Worm (Caenorhabditis elegans) whole organism, L4 larva: ENCODE data around the gene cup-15.

Experiments
- D1046.2 ChIP-seq: fragments of 200-800 bp; sonication (Bioruptor generic); IDR thresholded peaks from 2 replicates; pipeline ENCODE4 v1.3.6; 2022; ENCODE audit warnings: missing genetic modification characterization, missing compliant biosample characterization
- R02D3.7 ChIP-seq: fragments of 150-350 bp; sonication (generic microtip); optimal IDR thresholded peaks from 3 replicates; lab custom pipeline; 2014; ENCODE audit warnings: missing biosample characterization, missing genetic modification characterization
- T20F7.1 ChIP-seq: fragments of 200-800 bp; sonication (Bioruptor generic); optimal IDR thresholded peaks from 2 replicates; lab custom pipeline; 2018; ENCODE audit warnings: mild to moderate bottlenecking, missing genetic modification characterization, missing compliant biosample characterization
- Y48G9A.11 ChIP-seq: fragments of 200-800 bp; sonication (Bioruptor generic); IDR thresholded peaks from 2 replicates; pipeline ENCODE4 v1.3.6; 2022; ENCODE audit warnings: missing genetic modification reagents, missing genetic modification characterization, missing compliant biosample characterization
- ZK337.2 ChIP-seq: fragments of 200-800 bp; sonication (Bioruptor generic); IDR thresholded peaks from 2 replicates; pipeline ENCODE4 v1.3.6; 2022; ENCODE audit warnings: missing genetic modification reagents, missing genetic modification characterization, missing compliant biosample characterization
- ZK546.5 ChIP-seq, 2 experiments: sonication (generic microtip); optimal IDR thresholded peaks; 2 replicates each; lab custom pipeline; 2017; ENCODE audit warnings: missing biosample characterization in 2 of 2, missing genetic modification characterization in 2 of 2
- aha-1 ChIP-seq: fragments of 150-350 bp; peaks from one replicate; lab custom pipeline; 2014; ENCODE audit warnings: missing biosample characterization, missing genetic modification characterization
- ceh-20 ChIP-seq: fragments of 200-800 bp; sonication (Bioruptor generic); IDR thresholded peaks from 2 replicates; pipeline ENCODE4 v1.3.6; 2022; ENCODE audit warnings: missing genetic modification reagents, missing genetic modification characterization, missing compliant biosample characterization
- ceh-82 ChIP-seq: sonication (generic microtip); optimal IDR thresholded peaks from 2 replicates; lab custom pipeline; 2017; ENCODE audit warnings: missing biosample characterization, missing genetic modification characterization
- ces-1 ChIP-seq: fragments of 150-350 bp; sonication (generic microtip); optimal IDR thresholded peaks from 4 replicates; lab custom pipeline; 2014; ENCODE audit warnings: missing biosample characterization, missing genetic modification reagents, missing genetic modification characterization
- daf-16 ChIP-seq, 3 experiments: sonication (generic microtip); optimal IDR thresholded peaks; 2 replicates each; lab custom pipeline; 2016 to 2017; ENCODE audit warnings: missing genetic modification characterization in 3 of 3, missing genetic modification reagents in 3 of 3, mild to moderate bottlenecking in 2 of 3, missing compliant biosample characterization in 2 of 3, missing biosample characterization in 1 of 3, moderate library complexity in 1 of 3
- daf-8 ChIP-seq: fragments of 200-800 bp; sonication (Bioruptor generic); IDR thresholded peaks from 2 replicates; pipeline ENCODE4 v1.3.6; 2022; ENCODE audit warnings: missing genetic modification characterization, missing compliant biosample characterization
- fos-1 ChIP-seq: fragments of 150-350 bp; optimal IDR thresholded peaks from 2 replicates; lab custom pipeline; 2014; ENCODE audit warnings: missing biosample characterization, missing genetic modification characterization
- hif-1 ChIP-seq, 2 experiments: sonication (generic microtip); optimal IDR thresholded peaks; 2 replicates each; lab custom pipeline; 2016 to 2017; ENCODE audit warnings: missing compliant biosample characterization in 2 of 2, missing genetic modification characterization in 2 of 2, missing genetic modification reagents in 2 of 2, missing genotype in 2 of 2, mild to moderate bottlenecking in 1 of 2
- hlh-30 ChIP-seq: sonication (generic microtip); optimal IDR thresholded peaks from 2 replicates; lab custom pipeline; 2017; ENCODE audit warnings: antibody characterized with exemption, mild to moderate bottlenecking, missing genetic modification characterization, missing compliant biosample characterization; ENCODE audit not compliant: insufficient read depth
- jun-1 ChIP-seq: fragments of 150-350 bp; optimal IDR thresholded peaks from 2 replicates; lab custom pipeline; 2014; ENCODE audit warnings: missing biosample characterization, missing genetic modification reagents, missing genetic modification characterization
- lin-13 ChIP-seq: fragments of 150-350 bp; optimal IDR thresholded peaks from 2 replicates; lab custom pipeline; 2014; ENCODE audit warnings: missing biosample characterization, missing genetic modification reagents, missing genetic modification characterization
- lin-39 ChIP-seq: fragments of 150-350 bp; optimal IDR thresholded peaks from 2 replicates; lab custom pipeline; 2014; ENCODE audit warnings: missing biosample characterization, missing genetic modification reagents, missing genetic modification characterization
- lir-3 ChIP-seq: sonication (generic microtip); optimal IDR thresholded peaks from 2 replicates; lab custom pipeline; 2016; ENCODE audit warnings: mild to moderate bottlenecking, missing genetic modification characterization, missing compliant biosample characterization
- lsy-2 ChIP-seq, 2 experiments: fragments of 150-350 bp in 1 of 2; sonication (generic microtip) in 1 of 2; optimal IDR thresholded peaks; 2 replicates each; lab custom pipeline; 2014 to 2017; ENCODE audit warnings: missing biosample characterization in 2 of 2, missing genetic modification characterization in 2 of 2
- mdl-1 ChIP-seq, 2 experiments: fragments of 150-350 bp in 1 of 2; sonication (generic microtip) in 1 of 2; optimal IDR thresholded peaks; 2 replicates each; lab custom pipeline; 2014 to 2017; ENCODE audit warnings: missing biosample characterization in 2 of 2, missing genetic modification characterization in 2 of 2
- mep-1 ChIP-seq: fragments of 150-350 bp; sonication (generic microtip); optimal IDR thresholded peaks from 3 replicates; lab custom pipeline; 2014; ENCODE audit warnings: missing biosample characterization, missing genetic modification characterization
- mes-2 ChIP-seq: sonication (generic microtip); optimal IDR thresholded peaks from 2 replicates; lab custom pipeline; 2016; ENCODE audit warnings: missing genotype, mild to moderate bottlenecking, missing genetic modification characterization, missing compliant biosample characterization; ENCODE audit not compliant: poor library complexity, severe bottlenecking
- mxl-2 ChIP-seq: fragments of 200-800 bp; sonication (Bioruptor generic); conservative IDR thresholded peaks from 2 replicates; pipeline ENCODE4 v1.3.6; 2022; ENCODE audit warnings: missing genetic modification reagents, missing genetic modification characterization, missing compliant biosample characterization
- mxl-3 ChIP-seq: fragments of 200-800 bp; sonication (Bioruptor generic); optimal IDR thresholded peaks from 2 replicates; lab custom pipeline; 2018; ENCODE audit warnings: mild to moderate bottlenecking, missing genetic modification characterization, missing compliant biosample characterization
- nhr-25 ChIP-seq: sonication (generic microtip); optimal IDR thresholded peaks from 2 replicates; lab custom pipeline; 2017; ENCODE audit warnings: missing genetic modification characterization, mild to moderate bottlenecking, missing compliant biosample characterization, antibody characterized with exemption, moderate library complexity, borderline replicate concordance; ENCODE audit not compliant: insufficient read depth
- nhr-41 ChIP-seq: fragments of 200-800 bp; sonication (Bioruptor generic); IDR thresholded peaks from 2 replicates; pipeline ENCODE4 v1.3.6; 2022; ENCODE audit warnings: missing genetic modification reagents, missing genetic modification characterization, missing compliant biosample characterization
- nhr-48 ChIP-seq: sonication (generic microtip); optimal IDR thresholded peaks from 2 replicates; lab custom pipeline; 2016; ENCODE audit warnings: mild to moderate bottlenecking, missing genetic modification characterization, missing compliant biosample characterization
- nhr-77 ChIP-seq: fragments of 150-350 bp; optimal IDR thresholded peaks from 2 replicates; lab custom pipeline; 2014; ENCODE audit warnings: missing biosample characterization, missing genetic modification characterization
- php-3 ChIP-seq: fragments of 200-800 bp; sonication (Bioruptor generic); IDR thresholded peaks from 2 replicates; pipeline ENCODE4 v1.3.6; 2022; ENCODE audit warnings: missing genetic modification reagents, missing genetic modification characterization, missing compliant biosample characterization
- skn-1 ChIP-seq: fragments of 150-350 bp; optimal IDR thresholded peaks from 2 replicates; lab custom pipeline; 2014; ENCODE audit warnings: missing biosample characterization, missing genetic modification characterization
- snpc-1.2 ChIP-seq: fragments of 200-800 bp; sonication (Bioruptor generic); IDR thresholded peaks from 2 replicates; pipeline ENCODE4 v1.3.6; 2022; ENCODE audit warnings: missing genetic modification reagents, missing genetic modification characterization, missing compliant biosample characterization
- snpc-4 ChIP-seq: fragments of 150-350 bp; optimal IDR thresholded peaks from 2 replicates; lab custom pipeline; 2014; ENCODE audit warnings: missing biosample characterization, missing genetic modification characterization
- spr-3 ChIP-seq: fragments of 200-800 bp; sonication (Bioruptor generic); optimal IDR thresholded peaks from 2 replicates; lab custom pipeline; 2018; ENCODE audit warnings: mild to moderate bottlenecking, missing genetic modification characterization, missing compliant biosample characterization
- tra-1 ChIP-seq: fragments of 200-800 bp; sonication (Bioruptor generic); IDR thresholded peaks from 2 replicates; pipeline ENCODE4 v1.3.6; 2022; ENCODE audit warnings: missing genetic modification reagents, missing genetic modification characterization, missing compliant biosample characterization
- ztf-11 ChIP-seq: fragments of 150-350 bp; optimal IDR thresholded peaks from 2 replicates; lab custom pipeline; 2014; ENCODE audit warnings: missing biosample characterization, missing genetic modification characterization

The cup-15 gene

DNA sequence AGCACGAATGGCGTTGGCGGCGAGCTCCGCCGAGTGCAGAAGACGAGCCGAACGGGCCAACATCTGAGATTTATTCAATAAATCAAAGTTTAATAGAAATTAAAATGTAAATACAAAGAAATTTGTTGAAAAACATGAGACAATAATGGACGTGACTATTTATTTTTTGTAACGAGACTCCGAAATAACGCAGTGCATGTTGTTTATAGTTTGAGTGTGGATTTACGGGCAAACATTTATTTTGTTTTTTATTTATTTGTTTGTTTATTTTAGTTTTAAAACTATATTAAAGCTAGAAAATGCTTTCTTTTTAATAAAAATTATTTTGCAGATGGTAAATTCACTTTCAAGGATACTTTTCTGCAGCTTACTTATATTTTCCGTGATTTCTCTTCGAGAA is at the start of gene cup-15, which contains the start of gene sdhb-1:
Gene cup-15, plus strand, starts transcription at position 332 of the 400 bp plus-strand sequence.
Gene sdhb-1, minus strand, starts transcription at position 63 of the 400 bp plus-strand sequence.
- TF ChIP-seq ceh-82 (tag; lab: Kevin White, UChicago) (no peak), jun-1 (tag; lab: Kevin White, UChicago) (no peak), R02D3.7 (tag; lab: Kevin White, UChicago) (peak; percentile 76), hif-1 (tag; optimal IDR thresholded peaks at IDR 0.05; lab: Kevin White, UChicago) (peak in 1 of 2 experiments; percentile 88), snpc-4 (tag; lab: Kevin White, UChicago) (no peak), hlh-30 (peak; percentile 25), skn-1 (tag; lab: Kevin White, UChicago) (no peak), nhr-25 (tag; lab: Kevin White, UChicago) (no peak), Y48G9A.11 (peak; percentile 73), aha-1 (tag; lab: Kevin White, UChicago) (no peak), nhr-77 (tag; lab: Kevin White, UChicago) (peak; percentile 3), daf-16 (GFP tag; optimal IDR thresholded peaks at IDR 0.05; lab: Kevin White, UChicago) (no peak), daf-16 (tag; optimal IDR thresholded peaks at IDR 0.05; lab: Kevin White, UChicago) (peak; percentile 27), T20F7.1 (peak; percentile 91), lsy-2 (tag; optimal IDR thresholded peaks at IDR 0.05; lab: Kevin White, UChicago) (peak in 1 of 2 experiments; percentile 41)

ce11 chrII:9303545-9303944 is 49.3 kb upstream of the cup-15 start:
- TF ChIP-seq lin-39 (tag; lab: Kevin White, UChicago) (no peak), ZK546.5 (tag; optimal IDR thresholded peaks at IDR 0.05; lab: Kevin White, UChicago) (no peak), mdl-1 (tag; optimal IDR thresholded peaks at IDR 0.05; lab: Kevin White, UChicago) (no peak), mes-2 (no peak), jun-1 (tag; lab: Kevin White, UChicago) (no peak), php-3 (GFP tag; lab: Robert Waterston, UW) (no peak), snpc-1.2 (no peak), fos-1 (tag; lab: Kevin White, UChicago) (no peak), T20F7.1 (no peak), ceh-20 (GFP tag; lab: Robert Waterston, UW) (no peak), lsy-2 (tag; optimal IDR thresholded peaks at IDR 0.05; lab: Kevin White, UChicago) (no peak), spr-3 (GFP tag; lab: Kevin White, UChicago) (no peak), daf-8 (GFP tag; lab: Robert Waterston, UW) (no peak)

DNA sequence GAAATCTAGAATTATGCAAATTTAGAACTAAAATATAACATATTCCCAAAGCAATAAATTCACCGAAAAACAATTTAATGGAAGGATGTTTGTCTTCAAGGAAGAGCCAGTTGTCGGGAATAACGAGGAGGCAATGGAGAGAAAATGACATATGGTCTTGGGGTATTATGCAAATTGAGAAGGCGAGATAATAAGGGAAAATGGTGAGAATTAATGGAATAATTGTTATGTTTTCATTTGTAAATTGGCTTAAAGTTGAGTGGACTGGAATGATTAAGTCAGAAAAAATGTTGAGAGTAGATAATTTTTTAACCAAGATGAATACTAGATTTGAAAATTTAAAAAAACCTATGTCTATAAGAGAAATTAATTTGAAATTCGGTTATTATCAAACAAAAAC is 48.0 kb upstream of the cup-15 start:
- TF ChIP-seq snpc-4 (tag; lab: Kevin White, UChicago) (no peak), ztf-11 (tag; lab: Kevin White, UChicago) (no peak), R02D3.7 (tag; lab: Kevin White, UChicago) (no peak), D1046.2 (no peak), ces-1 (GFP tag; lab: Kevin White, UChicago) (no peak), nhr-41 (GFP tag; lab: Robert Waterston, UW) (no peak), lir-3 (tag; lab: Kevin White, UChicago) (no peak), ZK337.2 (GFP tag; lab: Robert Waterston, UW) (no peak), mxl-2 (GFP tag; lab: Robert Waterston, UW) (no peak), mep-1 (no peak), lin-13 (no peak), tra-1 (GFP tag; lab: Robert Waterston, UW) (no peak), nhr-77 (tag; lab: Kevin White, UChicago) (no peak), jun-1 (tag; lab: Kevin White, UChicago) (no peak), mxl-3 (GFP tag; lab: Kevin White, UChicago) (no peak), nhr-48 (tag; lab: Kevin White, UChicago) (no peak)
